Fruit fly (Drosophila melanogaster): Measurements from ENCODE around the gene CG7970.

CG7970 gene

DNA sequence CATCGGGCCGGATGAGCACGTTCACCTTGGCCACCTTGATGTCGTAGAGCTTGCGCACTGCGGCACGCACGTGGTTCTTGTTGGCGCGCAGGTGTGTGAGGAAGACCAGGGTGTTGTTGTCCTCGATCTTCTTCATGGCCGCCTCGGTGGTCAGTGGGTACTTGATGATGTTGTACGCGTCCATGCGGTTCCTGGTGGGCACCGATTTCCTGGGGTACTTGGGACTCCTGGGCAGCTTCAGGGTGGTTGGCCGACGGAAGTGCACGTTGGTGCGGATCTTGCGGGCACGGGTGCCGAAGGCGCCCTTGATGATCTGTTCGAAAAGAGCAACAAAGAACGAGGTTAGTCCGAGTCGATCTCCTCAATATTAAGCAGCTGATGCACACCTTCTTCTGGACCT is 14.9 kb downstream of the CG7970 start:
- TF ChIP-seq Myc (optimal IDR thresholded peaks at IDR 0.05) (no peak), insv (optimal IDR thresholded peaks at IDR 0.05) (no peak), ttk (optimal IDR thresholded peaks at IDR 0.05) (peak; percentile 94)

DNA sequence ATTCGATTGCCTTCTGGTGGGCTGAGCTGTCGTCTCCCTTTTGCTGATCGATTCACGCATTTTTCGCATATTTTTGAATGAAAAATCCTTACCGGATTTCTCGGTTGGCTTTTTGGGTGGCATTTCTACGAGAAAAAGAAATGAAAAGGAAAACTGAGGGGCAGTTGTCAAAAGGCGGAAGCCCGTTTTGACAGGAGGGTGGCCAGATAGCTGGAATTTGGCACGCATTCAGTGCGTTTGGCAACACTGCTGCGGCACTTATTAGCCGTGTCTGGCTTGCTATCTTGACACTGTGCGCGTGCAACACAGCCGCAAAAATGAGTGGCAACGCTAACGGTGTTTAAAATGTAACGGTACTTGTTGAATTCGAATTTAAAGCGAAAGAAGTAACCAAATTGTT is 16.0 kb downstream of the CG7970 start, which contains the start of gene RpL23A:
TSS of gene RpL23A (minus strand) at position 151 of the 400 bp plus-strand sequence.
- TF ChIP-seq psq (optimal IDR thresholded peaks at IDR 0.05) = no peak
- TF ChIP-seq h (optimal IDR thresholded peaks at IDR 0.05) = no peak
- TF ChIP-seq insv (optimal IDR thresholded peaks at IDR 0.05) = no peak
- TF ChIP-seq Myc (optimal IDR thresholded peaks at IDR 0.05) = no peak
- TF ChIP-seq Sin3A (optimal IDR thresholded peaks at IDR 0.05) = no peak
- no peak for TF ChIP-seq ttk (optimal IDR thresholded peaks at IDR 0.05)

- TF ChIP-seq insv (optimal IDR thresholded peaks at IDR 0.05) (no peak), h (optimal IDR thresholded peaks at IDR 0.05) (no peak), Sin3A (optimal IDR thresholded peaks at IDR 0.05) (no peak), psq (optimal IDR thresholded peaks at IDR 0.05) (no peak), ttk (optimal IDR thresholded peaks at IDR 0.05) (no peak), Myc (optimal IDR thresholded peaks at IDR 0.05) (no peak)
These were observed 17.5 kb downstream of the CG7970 start, which contains the start of gene RabX5 for dm6 chr3L:1670008-1670407. Gene RabX5, minus strand, starts transcription at chr3L:1670108.

dm6 chr3L:1672627-1673026 is 20.1 kb downstream of the CG7970 start, which contains the start of gene CG13930:
Gene CG13930, minus strand, starts transcription at chr3L:1672727.
- no peak for TF ChIP-seq Myc (optimal IDR thresholded peaks at IDR 0.05)
- no peak for TF ChIP-seq Sin3A (optimal IDR thresholded peaks at IDR 0.05)
- no peak for TF ChIP-seq insv (optimal IDR thresholded peaks at IDR 0.05)
- TF ChIP-seq h (optimal IDR thresholded peaks at IDR 0.05) = no peak
- no peak for TF ChIP-seq ttk (optimal IDR thresholded peaks at IDR 0.05)
- no peak for TF ChIP-seq psq (optimal IDR thresholded peaks at IDR 0.05)

DNA sequence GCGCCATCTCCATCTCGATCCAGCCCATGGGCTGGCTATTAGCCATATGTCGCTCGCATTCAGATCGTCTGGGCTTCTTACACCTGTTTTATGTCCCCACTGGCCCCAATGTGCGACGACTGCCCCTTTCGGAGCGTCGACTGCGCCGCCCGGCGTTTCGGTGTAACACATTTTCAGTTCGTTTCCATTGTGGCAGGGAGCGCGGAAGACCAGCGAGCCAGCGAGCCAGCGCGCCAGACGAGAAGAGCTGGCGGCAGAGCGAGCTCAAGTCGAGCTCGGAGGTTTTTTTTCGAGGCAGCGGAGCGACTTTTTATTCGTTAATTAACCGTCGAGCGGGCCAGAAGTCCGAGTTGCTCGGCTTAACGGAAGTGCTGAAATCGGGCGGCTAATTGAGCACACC is 21.8 kb downstream of the CG7970 start, which contains the start of gene CG7991:
TSS of gene CG7991 (plus strand) at position 329 of the 400 bp plus-strand sequence.
- TF ChIP-seq Sin3A (optimal IDR thresholded peaks at IDR 0.05) = no peak
- no peak for TF ChIP-seq insv (optimal IDR thresholded peaks at IDR 0.05)
- TF ChIP-seq psq (optimal IDR thresholded peaks at IDR 0.05) = no peak
- no peak for TF ChIP-seq Myc (optimal IDR thresholded peaks at IDR 0.05)
- TF ChIP-seq h (optimal IDR thresholded peaks at IDR 0.05) = no peak
- TF ChIP-seq ttk (optimal IDR thresholded peaks at IDR 0.05) = no peak

DNA sequence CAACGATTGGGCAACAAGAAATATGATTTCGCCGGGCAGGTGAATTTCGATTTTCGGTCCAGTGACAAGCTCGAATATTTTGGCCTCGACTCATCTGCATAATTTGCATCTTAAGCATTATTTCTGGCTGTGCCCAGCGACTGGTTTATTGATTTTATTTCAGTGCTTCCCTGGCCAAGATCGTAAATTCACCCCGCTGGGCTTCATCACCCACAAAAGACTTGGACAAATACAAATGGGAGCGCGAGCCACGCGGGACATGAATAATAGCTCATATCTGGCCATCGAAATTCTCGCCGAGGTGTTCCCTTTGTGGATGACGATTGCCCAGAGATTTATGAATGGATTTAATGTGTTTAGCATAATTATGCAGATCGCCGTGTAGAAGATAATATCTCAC is 22.7 kb downstream of the CG7970 start:
- TF ChIP-seq psq (optimal IDR thresholded peaks at IDR 0.05) (no peak), Sin3A (optimal IDR thresholded peaks at IDR 0.05) (no peak), Myc (optimal IDR thresholded peaks at IDR 0.05) (no peak), insv (optimal IDR thresholded peaks at IDR 0.05) (no peak), ttk (optimal IDR thresholded peaks at IDR 0.05) (no peak), h (optimal IDR thresholded peaks at IDR 0.05) (no peak)

DNA sequence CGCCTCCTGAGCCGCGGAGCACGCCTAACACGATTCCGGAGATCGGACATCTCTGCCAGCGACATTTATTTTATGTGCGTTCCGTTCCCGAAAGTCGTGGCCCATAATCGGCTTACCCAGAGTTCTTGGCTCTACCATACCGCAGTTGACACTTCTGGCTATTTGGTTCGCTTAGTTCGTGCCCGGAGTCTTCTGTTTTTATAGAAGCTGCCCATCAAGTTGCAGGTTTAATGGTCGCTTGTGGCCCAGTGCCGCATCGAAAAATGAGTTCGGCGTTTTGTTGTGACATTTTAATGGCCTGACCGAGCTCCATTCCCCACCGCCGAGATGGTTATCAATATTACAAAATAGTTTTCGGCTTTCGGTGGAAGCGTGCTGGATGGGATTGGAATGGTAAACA is 23.7 kb downstream of the CG7970 start:
- TF ChIP-seq ttk (optimal IDR thresholded peaks at IDR 0.05) = no peak
- no peak for TF ChIP-seq Sin3A (optimal IDR thresholded peaks at IDR 0.05)
- TF ChIP-seq Myc (optimal IDR thresholded peaks at IDR 0.05) = no peak
- no peak for TF ChIP-seq psq (optimal IDR thresholded peaks at IDR 0.05)
- TF ChIP-seq insv (optimal IDR thresholded peaks at IDR 0.05) = no peak
- no peak for TF ChIP-seq h (optimal IDR thresholded peaks at IDR 0.05)

dm6 chr3L:1679394-1679793 is 26.8 kb downstream of the CG7970 start:
- TF ChIP-seq psq (optimal IDR thresholded peaks at IDR 0.05) (no peak), ttk (optimal IDR thresholded peaks at IDR 0.05) (no peak), Myc (optimal IDR thresholded peaks at IDR 0.05) (no peak), insv (optimal IDR thresholded peaks at IDR 0.05) (no peak), Sin3A (optimal IDR thresholded peaks at IDR 0.05) (no peak), h (optimal IDR thresholded peaks at IDR 0.05) (no peak)

dm6 chr3L:1683091-1683490 is 30.5 kb downstream of the CG7970 start:
- TF ChIP-seq h (optimal IDR thresholded peaks at IDR 0.05) (no peak), Myc (optimal IDR thresholded peaks at IDR 0.05) (no peak), Sin3A (optimal IDR thresholded peaks at IDR 0.05) (no peak), ttk (optimal IDR thresholded peaks at IDR 0.05) (no peak), insv (optimal IDR thresholded peaks at IDR 0.05) (no peak), psq (optimal IDR thresholded peaks at IDR 0.05) (no peak)

DNA sequence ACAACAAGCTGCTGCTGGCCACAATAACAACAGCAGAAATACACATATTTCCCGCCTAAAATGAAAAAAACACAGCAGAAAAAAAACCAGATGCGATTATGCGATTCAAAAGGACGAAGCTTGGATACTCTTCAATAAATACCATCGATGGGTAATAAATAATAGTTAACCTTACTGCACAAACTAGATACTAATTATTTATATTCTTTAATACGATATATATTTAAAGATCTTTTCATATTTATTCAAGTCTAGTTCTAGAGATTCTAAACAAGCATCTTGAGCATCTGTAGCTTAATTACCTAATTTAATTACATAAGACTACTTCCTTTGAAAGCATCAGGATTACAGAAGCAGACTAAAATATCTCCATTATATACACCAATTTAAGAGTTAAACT is 35.6 kb downstream of the CG7970 start:
- TF ChIP-seq h (optimal IDR thresholded peaks at IDR 0.05) (no peak), psq (optimal IDR thresholded peaks at IDR 0.05) (no peak), insv (optimal IDR thresholded peaks at IDR 0.05) (no peak), ttk (optimal IDR thresholded peaks at IDR 0.05) (no peak), Myc (optimal IDR thresholded peaks at IDR 0.05) (no peak)

DNA sequence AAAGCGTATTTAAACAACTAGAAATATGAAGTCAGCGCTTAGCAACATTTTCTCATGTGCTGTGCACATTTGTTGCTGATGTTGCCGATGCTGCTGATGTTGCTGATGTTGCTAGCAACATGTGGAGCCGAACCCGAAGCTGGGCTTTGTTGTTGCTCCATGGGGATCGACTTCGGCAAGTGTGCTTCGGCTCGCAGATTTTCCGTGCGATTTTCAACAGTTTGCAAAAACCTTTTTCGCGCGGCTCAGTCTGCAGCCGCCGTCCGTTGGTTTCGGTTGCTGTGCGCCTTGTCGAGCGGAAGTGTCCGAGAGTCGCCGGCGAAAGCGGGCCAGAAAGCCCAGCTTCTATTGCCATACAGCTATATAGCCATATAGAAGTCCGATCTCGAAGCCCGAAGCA is 36.0 kb downstream of the CG7970 start:
- TF ChIP-seq Myc (optimal IDR thresholded peaks at IDR 0.05) (no peak), ttk (optimal IDR thresholded peaks at IDR 0.05) (no peak), insv (optimal IDR thresholded peaks at IDR 0.05) (no peak), Sin3A (optimal IDR thresholded peaks at IDR 0.05) (no peak), h (optimal IDR thresholded peaks at IDR 0.05) (no peak), psq (optimal IDR thresholded peaks at IDR 0.05) (no peak)

dm6 chr3L:1690727-1691413 is 38.3 kb downstream of the CG7970 start:
- TF ChIP-seq insv (optimal IDR thresholded peaks at IDR 0.05) (no peak), Myc (optimal IDR thresholded peaks at IDR 0.05) (no peak), psq (optimal IDR thresholded peaks at IDR 0.05) (no peak), ttk (optimal IDR thresholded peaks at IDR 0.05) (no peak), Sin3A (optimal IDR thresholded peaks at IDR 0.05) (no peak), h (optimal IDR thresholded peaks at IDR 0.05) (no peak)
